Fruit fly (Drosophila melanogaster) S2 (cell line): ENCODE results near the gene CG6683.

Source experiments
- CG8478 ChIP-seq: fragments of >200 bp; optimal IDR thresholded peaks from 2 replicates; lab custom pipeline; 2018
- CTCF ChIP-seq, 2 experiments: fragments of >200 bp; optimal IDR thresholded peaks; 2 replicates each; lab custom pipeline; 2018

DNA sequence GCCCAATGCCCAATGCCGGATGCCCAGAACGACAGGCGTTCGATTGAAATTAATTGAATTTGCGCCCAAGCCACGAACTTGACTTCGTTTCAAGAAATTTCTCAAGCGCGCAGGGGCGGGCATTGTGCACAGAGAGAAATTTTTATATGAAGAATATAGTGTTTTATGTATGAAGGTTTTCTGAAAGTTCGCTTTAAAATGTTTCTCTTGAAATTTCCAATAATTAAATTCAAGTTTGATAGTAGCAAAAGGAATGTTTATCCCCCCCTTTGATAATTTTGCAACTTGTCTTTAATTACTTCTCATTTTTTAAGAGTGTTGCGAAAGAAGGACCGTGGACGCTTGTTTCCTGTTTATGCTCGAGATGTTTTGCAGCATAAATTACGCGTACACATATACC lies 29.1 kb upstream of the CG6683 start:
- TF ChIP-seq CG8478 (lab: Kevin White, UChicago) (no peak), CTCF (optimal IDR thresholded peaks at IDR 0.05; lab: Kevin White, UChicago) (no peak)
